Worm (Caenorhabditis elegans) whole organism, L4 larva: ENCODE data around the gene ZK892.3.

ENCODE experiments used
- F37D6.2 ChIP-seq: sonication (generic microtip); optimal IDR thresholded peaks from 2 replicates; lab custom pipeline; 2016; ENCODE audit warnings: mild to moderate bottlenecking, missing genetic modification characterization, missing compliant biosample characterization
- T20F7.1 ChIP-seq: fragments of 200-800 bp; sonication (Bioruptor generic); optimal IDR thresholded peaks from 2 replicates; lab custom pipeline; 2018; ENCODE audit warnings: mild to moderate bottlenecking, missing genetic modification characterization, missing compliant biosample characterization
- Y75B8A.6 ChIP-seq: fragments of 200-800 bp; sonication (Bioruptor generic); IDR thresholded peaks from 2 replicates; pipeline ENCODE4 v1.3.6; 2022; ENCODE audit warnings: missing genetic modification reagents, missing genetic modification characterization, missing compliant biosample characterization
- ama-1 ChIP-seq: fragments of 150-350 bp; optimal IDR thresholded peaks from 2 replicates; lab custom pipeline; 2014; ENCODE audit warnings: inconsistent platforms, mixed read lengths
- ceh-32 ChIP-seq: sonication (generic microtip); optimal IDR thresholded peaks from 2 replicates; lab custom pipeline; 2016; ENCODE audit warnings: mild to moderate bottlenecking, missing genetic modification characterization, missing compliant biosample characterization; ENCODE audit not compliant: poor library complexity
- ceh-62 ChIP-seq: sonication (generic microtip); optimal IDR thresholded peaks from 2 replicates; lab custom pipeline; 2017; ENCODE audit warnings: missing biosample characterization, missing genetic modification characterization
- ceh-82 ChIP-seq: sonication (generic microtip); optimal IDR thresholded peaks from 2 replicates; lab custom pipeline; 2017; ENCODE audit warnings: missing biosample characterization, missing genetic modification characterization
- dpl-1 ChIP-seq: fragments of 150-350 bp; optimal IDR thresholded peaks from 2 replicates; lab custom pipeline; 2014; ENCODE audit warnings: missing biosample characterization, missing genetic modification reagents, missing genetic modification characterization
- dve-1 ChIP-seq: sonication (generic microtip); optimal IDR thresholded peaks from 2 replicates; lab custom pipeline; 2017; ENCODE audit warnings: antibody characterized with exemption, mild to moderate bottlenecking, missing genetic modification characterization, missing compliant biosample characterization; ENCODE audit not compliant: insufficient read depth
- egl-43 ChIP-seq: fragments of 200-800 bp; sonication (Bioruptor generic); IDR thresholded peaks from 2 replicates; pipeline ENCODE4 v1.3.6; 2022; ENCODE audit warnings: missing genetic modification reagents, missing genetic modification characterization, missing compliant biosample characterization
- fkh-10 ChIP-seq: fragments of 150-350 bp; optimal IDR thresholded peaks from 2 replicates; lab custom pipeline; 2014; ENCODE audit warnings: missing biosample characterization, missing genetic modification reagents, missing genetic modification characterization
- gei-8 ChIP-seq: fragments of 200-800 bp; sonication (Bioruptor generic); optimal IDR thresholded peaks from 2 replicates; lab custom pipeline; 2018; ENCODE audit warnings: mild to moderate bottlenecking, missing genetic modification characterization, missing compliant biosample characterization
- hif-1 ChIP-seq, 2 experiments: sonication (generic microtip); optimal IDR thresholded peaks; 2 replicates each; lab custom pipeline; 2016 to 2017; ENCODE audit warnings: missing compliant biosample characterization in 2 of 2, missing genetic modification characterization in 2 of 2, missing genetic modification reagents in 2 of 2, missing genotype in 2 of 2, mild to moderate bottlenecking in 1 of 2
- hlh-11 ChIP-seq: fragments of 200-800 bp; sonication (Bioruptor generic); optimal IDR thresholded peaks from 2 replicates; lab custom pipeline; 2018; ENCODE audit warnings: mild to moderate bottlenecking, missing genetic modification characterization, missing compliant biosample characterization
- hlh-30 ChIP-seq: sonication (generic microtip); optimal IDR thresholded peaks from 2 replicates; lab custom pipeline; 2017; ENCODE audit warnings: antibody characterized with exemption, mild to moderate bottlenecking, missing genetic modification characterization, missing compliant biosample characterization; ENCODE audit not compliant: insufficient read depth
- lin-15B ChIP-seq: fragments of 150-350 bp; sonication (generic microtip); optimal IDR thresholded peaks from 3 replicates; lab custom pipeline; 2014; ENCODE audit warnings: missing biosample characterization, missing genetic modification characterization
- lin-38 ChIP-seq: fragments of 200-800 bp; sonication (Bioruptor generic); IDR thresholded peaks from 2 replicates; pipeline ENCODE4 v1.3.6; 2022; ENCODE audit warnings: missing genetic modification reagents, missing genetic modification characterization, missing compliant biosample characterization
- lin-39 ChIP-seq: fragments of 150-350 bp; optimal IDR thresholded peaks from 2 replicates; lab custom pipeline; 2014; ENCODE audit warnings: missing biosample characterization, missing genetic modification reagents, missing genetic modification characterization
- nhr-11 ChIP-seq: fragments of 150-350 bp; optimal IDR thresholded peaks from 2 replicates; lab custom pipeline; 2014; ENCODE audit warnings: missing biosample characterization, missing genetic modification characterization
- nhr-111 ChIP-seq: fragments of 200-800 bp; sonication (Bioruptor generic); optimal IDR thresholded peaks from 2 replicates; lab custom pipeline; 2018; ENCODE audit warnings: mild to moderate bottlenecking, missing genetic modification characterization, missing compliant biosample characterization
- nhr-6 ChIP-seq: fragments of 150-350 bp; optimal IDR thresholded peaks from 2 replicates; lab custom pipeline; 2014; ENCODE audit warnings: missing biosample characterization, missing genetic modification characterization
- nhr-77 ChIP-seq: fragments of 150-350 bp; optimal IDR thresholded peaks from 2 replicates; lab custom pipeline; 2014; ENCODE audit warnings: missing biosample characterization, missing genetic modification characterization
- rbr-2 ChIP-seq: sonication (generic microtip); optimal IDR thresholded peaks from 2 replicates; lab custom pipeline; 2016; ENCODE audit warnings: missing genotype, missing genetic modification characterization, missing compliant biosample characterization
- set-16 ChIP-seq: fragments of 200-800 bp; sonication (Bioruptor generic); IDR thresholded peaks from 2 replicates; pipeline ENCODE4 v1.3.6; 2022; ENCODE audit warnings: missing genetic modification reagents, missing genetic modification characterization, missing compliant biosample characterization
- skn-1 ChIP-seq: fragments of 150-350 bp; optimal IDR thresholded peaks from 2 replicates; lab custom pipeline; 2014; ENCODE audit warnings: missing biosample characterization, missing genetic modification characterization
- spr-1 ChIP-seq: sonication (generic microtip); optimal IDR thresholded peaks from 2 replicates; lab custom pipeline; 2016; ENCODE audit warnings: mild to moderate bottlenecking, missing genetic modification characterization, missing compliant biosample characterization
- tra-1 ChIP-seq: fragments of 200-800 bp; sonication (Bioruptor generic); IDR thresholded peaks from 2 replicates; pipeline ENCODE4 v1.3.6; 2022; ENCODE audit warnings: missing genetic modification reagents, missing genetic modification characterization, missing compliant biosample characterization
- unc-130 ChIP-seq: sonication (generic microtip); optimal IDR thresholded peaks from 2 replicates; lab custom pipeline; 2016; ENCODE audit warnings: missing genetic modification reagents, missing genetic modification characterization, missing compliant biosample characterization
- unc-62 ChIP-seq, 3 experiments: fragments of 150-350 bp in 1 of 3; sonication (generic microtip); optimal IDR thresholded peaks in 2 of 3; peaks in 1 of 3; 1 replicate in 1 of 3; 2 replicates in 2 of 3; lab custom pipeline; 2014 to 2017; ENCODE audit warnings: missing biosample characterization in 3 of 3, missing genetic modification characterization in 3 of 3, missing genetic modification reagents in 3 of 3, missing genotype in 1 of 3
- vab-7 ChIP-seq: fragments of 200-800 bp; sonication (Bioruptor generic); IDR thresholded peaks from 2 replicates; pipeline ENCODE4 v1.3.6; 2022; ENCODE audit warnings: missing genetic modification reagents, missing genetic modification characterization, missing compliant biosample characterization
- zag-1 ChIP-seq: fragments of 150-350 bp; optimal IDR thresholded peaks from 2 replicates; lab custom pipeline; 2014; ENCODE audit warnings: missing biosample characterization, missing genetic modification characterization
- zip-2 ChIP-seq: fragments of 150-350 bp; optimal IDR thresholded peaks from 2 replicates; lab custom pipeline; 2014; ENCODE audit warnings: missing biosample characterization, missing genetic modification characterization
- ztf-7 ChIP-seq: fragments of 150-350 bp; optimal IDR thresholded peaks from 2 replicates; lab custom pipeline; 2014; ENCODE audit warnings: missing biosample characterization, missing genetic modification characterization

ZK892.3 gene

ce11 chrII:9984866-9985336 lies 16.7 kb upstream of the ZK892.3 start (continued):
- no peak for TF ChIP-seq ama-1 (lab: Kevin White, UChicago)
- peak; percentile 22 for TF ChIP-seq lin-39 (tag; lab: Kevin White, UChicago)
- no peak for TF ChIP-seq unc-130 (GFP tag; lab: Kevin White, UChicago)
- TF ChIP-seq tra-1 (GFP tag; lab: Robert Waterston, UW) = no peak
- peak; percentile 42 for TF ChIP-seq hlh-11
- TF ChIP-seq zag-1 (tag; lab: Kevin White, UChicago) = no peak
- no peak for TF ChIP-seq ceh-32 (tag; lab: Kevin White, UChicago)
- peak; percentile 9 for TF ChIP-seq dpl-1 (GFP tag; lab: Kevin White, UChicago)
- peak; percentile 54 for TF ChIP-seq rbr-2 (tag; lab: Kevin White, UChicago)
- no peak for TF ChIP-seq nhr-77 (tag; lab: Kevin White, UChicago)

DNA sequence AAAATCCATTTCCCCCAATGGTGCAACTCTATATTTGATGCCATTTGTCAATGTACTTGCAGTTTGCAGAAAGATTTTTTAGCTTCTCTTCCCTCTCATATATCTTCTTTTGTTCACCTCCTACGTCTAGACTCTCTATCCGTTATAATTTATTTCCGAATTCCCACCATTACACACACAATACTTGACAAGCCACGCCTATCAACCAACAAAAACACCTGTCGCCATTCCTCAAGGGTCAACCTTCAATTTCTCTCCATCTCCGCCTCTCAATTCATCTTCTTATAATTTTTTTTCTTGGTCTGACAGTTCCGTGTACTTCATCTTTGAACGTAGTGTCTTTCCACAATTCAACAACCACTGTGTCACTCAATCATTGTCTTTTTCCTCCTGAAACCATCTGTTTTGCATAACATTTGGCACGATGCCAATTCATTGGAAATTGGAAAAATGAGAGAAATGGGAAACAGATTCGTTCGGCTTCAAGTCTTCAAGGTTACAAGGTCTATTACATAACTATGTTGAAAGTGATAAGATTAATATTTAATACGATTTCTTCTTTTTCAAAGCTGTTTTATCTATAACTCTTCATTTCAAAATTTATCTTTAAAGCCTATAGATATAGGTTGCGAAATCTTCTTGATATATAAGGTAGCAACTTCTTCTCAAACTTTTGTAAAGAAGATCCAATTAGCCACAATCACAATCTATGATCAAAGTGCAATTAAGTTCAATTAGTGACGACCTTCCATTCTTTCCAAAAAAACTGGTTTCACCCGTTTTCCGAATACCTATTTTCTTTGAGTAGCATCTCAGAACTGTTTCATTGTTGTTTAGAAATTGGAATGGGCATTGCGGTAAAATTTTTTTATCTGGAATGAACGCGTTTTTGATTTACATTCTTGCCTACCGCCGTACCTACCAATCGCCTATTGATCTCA lies 14.7 kb upstream of the ZK892.3 start:
- TF ChIP-seq lin-15B (tag; lab: Kevin White, UChicago) = no peak
- TF ChIP-seq unc-62 (GFP tag; optimal IDR thresholded peaks at IDR 0.05 in 1 of 2; lab: Kevin White, UChicago) = peak in 1 of 2 experiments; percentile 99
- no peak for TF ChIP-seq unc-62 (tag; optimal IDR thresholded peaks at IDR 0.05; lab: Kevin White, UChicago)

DNA sequence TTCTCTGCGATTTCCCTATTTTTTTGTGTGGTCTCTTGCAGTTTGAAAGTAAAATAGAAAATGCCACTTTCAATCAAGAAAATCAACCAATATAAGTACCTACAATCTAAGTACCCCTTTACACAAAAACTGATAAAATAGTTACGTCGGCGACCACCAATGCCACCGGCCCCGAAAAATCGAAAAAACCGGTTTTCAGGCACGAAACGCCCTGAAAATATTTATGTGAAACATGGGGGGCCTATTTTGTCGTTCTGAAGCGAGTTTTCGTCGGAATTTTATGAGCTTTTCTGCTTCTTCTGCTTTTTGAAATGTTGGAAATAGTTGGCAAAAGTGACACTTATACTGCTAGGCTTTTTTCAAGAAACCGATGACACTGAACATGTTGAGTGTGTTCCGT lies 13.0 kb upstream of the ZK892.3 start:
- TF ChIP-seq Y75B8A.6 (GFP tag; lab: Robert Waterston, UW) = no peak
- TF ChIP-seq zip-2 = no peak
- no peak for TF ChIP-seq ztf-7 (tag; lab: Kevin White, UChicago)
- no peak for TF ChIP-seq T20F7.1 (GFP tag; lab: Kevin White, UChicago)
- no peak for TF ChIP-seq unc-130 (GFP tag; lab: Kevin White, UChicago)
- no peak for TF ChIP-seq hlh-30 (tag; lab: Kevin White, UChicago)
- no peak for TF ChIP-seq hif-1 (tag; optimal IDR thresholded peaks at IDR 0.05; lab: Kevin White, UChicago)
- TF ChIP-seq nhr-6 (tag; lab: Kevin White, UChicago) = no peak
- no peak for TF ChIP-seq tra-1 (GFP tag; lab: Robert Waterston, UW)
- TF ChIP-seq F37D6.2 (tag; lab: Kevin White, UChicago) = no peak
- no peak for TF ChIP-seq set-16 (GFP tag; lab: Robert Waterston, UW)
- no peak for TF ChIP-seq gei-8
- no peak for TF ChIP-seq lin-38 (GFP tag; lab: Robert Waterston, UW)
- TF ChIP-seq, all 104 proteins: peak for 0

DNA sequence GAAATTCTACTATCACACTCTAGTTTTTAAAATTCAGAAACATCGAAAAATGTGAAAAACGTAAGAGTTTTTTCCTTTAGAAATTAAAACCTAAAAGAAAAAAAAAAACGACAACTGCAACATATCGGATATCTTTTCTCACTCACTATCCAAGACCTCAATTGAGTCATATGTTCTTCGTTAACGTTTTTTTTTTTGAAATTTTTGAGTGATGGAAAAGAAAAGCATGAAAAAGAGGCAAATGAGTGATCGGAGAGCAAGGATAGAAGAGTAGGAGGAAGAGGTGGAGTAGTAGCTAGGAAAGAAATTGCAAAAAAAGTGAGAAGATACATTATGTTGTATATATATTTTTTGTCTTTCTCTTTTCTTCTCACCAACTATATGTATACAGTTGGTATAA lies 12.1 kb upstream of the ZK892.3 start:
- TF ChIP-seq hif-1 (tag; optimal IDR thresholded peaks at IDR 0.05; lab: Kevin White, UChicago) (peak in 1 of 2 experiments; percentile 4), hlh-11 (peak; percentile 17), spr-1 (tag; lab: Kevin White, UChicago) (no peak), nhr-11 (peak; percentile 6), ceh-82 (no peak)

DNA sequence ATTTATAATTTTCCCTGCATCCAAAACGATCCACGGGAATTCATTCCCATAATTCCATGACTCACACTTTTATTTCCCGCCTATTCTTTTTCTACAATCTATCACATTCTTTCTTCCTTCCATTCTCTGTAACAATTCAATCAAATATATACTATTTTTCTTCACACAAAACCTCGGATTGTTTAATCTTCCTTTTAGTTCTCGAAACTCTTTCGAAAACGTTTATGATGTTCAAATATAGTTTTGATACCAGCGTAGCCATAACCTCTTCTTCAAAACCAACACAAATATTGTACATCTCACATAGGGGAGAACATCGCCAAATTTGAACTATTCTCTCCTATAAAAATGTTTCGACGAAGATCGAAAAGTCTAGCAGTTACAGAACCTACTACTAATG lies 10.8 kb upstream of the ZK892.3 start, which contains the start of gene lec-3:
Gene lec-3, plus strand, starts transcription at position 301 of the 400 bp plus-strand sequence.
- TF ChIP-seq egl-43 (no peak), dve-1 (tag; lab: Kevin White, UChicago) (peak; percentile 11)

- TF ChIP-seq nhr-111 (GFP tag; lab: Kevin White, UChicago) (no peak), vab-7 (GFP tag; lab: Robert Waterston, UW) (no peak), tra-1 (GFP tag; lab: Robert Waterston, UW) (no peak), fkh-10 (GFP tag; lab: Kevin White, UChicago) (peak; percentile 7), ceh-62 (tag; lab: Kevin White, UChicago) (no peak), spr-1 (tag; lab: Kevin White, UChicago) (no peak), ama-1 (lab: Kevin White, UChicago) (no peak), skn-1 (tag; lab: Kevin White, UChicago) (no peak)
Observed at ce11 chrII:9992474-9992873, 9.2 kb upstream of the ZK892.3 start.
